Worm (Caenorhabditis elegans) whole organism, dauer: Measurements from ENCODE around the gene cln-3.3.

ENCODE experiments used
- unc-62 ChIP-seq: sonication (generic microtip); optimal IDR thresholded peaks from 2 replicates; lab custom pipeline; 2017; ENCODE audit warnings: missing biosample characterization, missing genetic modification reagents, missing genetic modification characterization

The cln-3.3 gene

DNA sequence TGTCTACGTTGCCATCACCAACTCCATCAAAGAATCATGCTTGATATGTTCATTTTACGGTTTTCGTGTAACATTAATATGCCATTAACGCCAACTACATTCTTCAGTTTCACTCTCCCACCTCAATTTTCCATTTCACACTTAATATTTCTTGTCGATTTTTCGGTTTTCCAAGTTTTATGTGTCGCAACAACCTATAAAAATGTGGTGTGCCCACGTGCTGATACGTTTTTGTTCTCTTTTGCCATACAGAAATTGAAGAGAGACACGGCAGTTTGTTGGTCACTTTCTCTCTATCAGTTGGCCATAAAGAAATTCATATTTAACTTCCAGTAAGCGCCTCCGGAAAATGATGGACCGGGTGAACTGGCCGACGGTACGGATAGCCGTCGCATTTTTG is at the start of gene cln-3.3:
TSS of gene cln-3.3 (plus strand) at position 334 of the 400 bp plus-strand sequence.
- no peak for TF ChIP-seq unc-62 (GFP tag; lab: Kevin White, UChicago)

DNA sequence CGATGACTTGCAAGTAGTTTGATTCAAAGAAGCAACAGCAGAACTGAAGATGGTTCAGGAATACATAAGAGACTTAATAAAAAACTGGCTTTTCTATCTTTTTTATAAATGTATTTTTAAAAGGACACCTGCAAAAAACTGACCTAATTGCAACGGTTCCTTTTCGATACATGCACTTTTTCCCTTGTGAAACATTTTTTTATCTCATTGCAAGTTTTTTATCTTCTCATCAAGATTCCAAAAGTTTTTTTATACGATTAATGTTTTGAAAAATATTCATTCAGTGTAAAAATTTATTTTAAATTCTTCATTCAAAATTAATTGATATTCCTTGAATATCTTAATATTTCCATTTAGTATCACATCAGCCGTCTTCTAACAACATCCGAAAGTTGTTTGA is 47.3 kb upstream of the cln-3.3 start, which contains the start of gene oac-29:
TSS of gene oac-29 (minus strand) at position 101 of the 400 bp plus-strand sequence.
- no peak for TF ChIP-seq unc-62 (GFP tag; lab: Kevin White, UChicago)

DNA sequence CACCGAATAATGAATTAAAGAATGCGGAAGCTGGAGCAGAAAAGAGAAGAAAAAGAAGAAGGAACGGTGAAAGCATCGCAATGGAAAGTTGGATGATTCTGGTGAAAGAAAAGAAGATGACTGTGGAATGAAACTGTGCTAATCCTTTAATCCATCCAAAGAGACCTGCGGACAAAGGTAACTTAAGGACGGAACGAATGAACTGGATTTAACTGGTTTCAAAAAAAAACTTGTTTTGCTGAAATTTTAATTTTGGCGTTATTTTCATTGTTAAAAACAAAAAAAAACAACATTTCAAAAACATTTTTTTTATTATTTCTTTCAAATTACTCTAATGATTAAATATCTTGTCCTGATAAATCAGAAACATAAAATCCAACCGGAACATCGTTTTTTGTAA is 45.9 kb upstream of the cln-3.3 start, which contains the start of gene grl-12:
TSS of gene grl-12 (minus strand) at position 101 of the 400 bp plus-strand sequence.
- no peak for TF ChIP-seq unc-62 (GFP tag; lab: Kevin White, UChicago)

DNA sequence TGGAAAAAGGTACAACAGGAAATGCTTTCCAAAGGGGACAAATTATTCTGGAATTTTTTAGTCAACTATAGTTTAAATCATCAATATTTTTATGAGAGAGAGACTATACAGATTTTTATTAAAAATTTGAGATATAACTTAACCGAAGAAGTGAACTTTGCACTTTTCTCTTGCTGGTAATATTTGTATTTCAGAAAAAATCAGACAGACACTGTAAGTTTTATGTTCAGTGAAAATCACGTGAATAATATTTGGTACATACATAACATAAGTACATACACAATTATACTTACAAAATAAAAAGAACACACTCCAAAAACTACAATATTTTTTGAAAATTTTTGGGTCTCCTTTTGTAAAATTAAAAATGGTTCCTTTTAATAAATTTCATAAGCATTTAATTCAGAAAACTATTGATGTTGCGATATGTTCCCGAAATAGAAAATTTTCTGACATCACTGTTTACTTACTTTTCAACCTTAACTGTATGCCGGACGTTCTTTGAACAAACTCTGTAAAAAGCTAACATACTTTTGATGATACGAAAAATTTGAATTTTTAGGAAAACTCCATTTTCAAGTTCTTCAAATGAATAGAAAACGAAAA is 45.1 kb upstream of the cln-3.3 start, which contains the start of the genes F28A12.10 and acd-4:
TSS of gene F28A12.10 (minus strand) at position 101 of the 606 bp plus-strand sequence.
TSS of gene acd-4 (plus strand) at position 556 of the 606 bp plus-strand sequence.
- no peak for TF ChIP-seq unc-62 (GFP tag; lab: Kevin White, UChicago)

DNA sequence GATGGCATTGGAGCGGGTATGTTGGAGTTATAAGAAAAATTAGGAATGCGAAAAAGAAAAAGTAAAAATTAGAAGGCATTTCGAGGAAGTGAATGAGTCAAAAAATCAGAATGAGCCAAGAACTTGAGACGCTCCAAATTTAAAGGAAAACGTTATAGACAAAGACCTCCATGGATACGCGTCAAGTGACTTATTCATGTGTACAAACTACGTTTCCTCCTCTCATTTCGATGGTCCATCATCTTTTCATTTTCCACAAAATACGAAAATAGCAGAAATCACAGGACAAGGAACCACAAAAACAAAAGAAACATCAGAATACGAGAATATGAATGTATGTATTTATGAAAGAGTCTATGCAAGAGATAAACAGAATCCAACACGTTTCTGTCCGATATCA is 41.6 kb upstream of the cln-3.3 start, which contains the start of gene F28A12.3:
TSS of gene F28A12.3 (minus strand) at position 101 of the 400 bp plus-strand sequence.
- no peak for TF ChIP-seq unc-62 (GFP tag; lab: Kevin White, UChicago)

DNA sequence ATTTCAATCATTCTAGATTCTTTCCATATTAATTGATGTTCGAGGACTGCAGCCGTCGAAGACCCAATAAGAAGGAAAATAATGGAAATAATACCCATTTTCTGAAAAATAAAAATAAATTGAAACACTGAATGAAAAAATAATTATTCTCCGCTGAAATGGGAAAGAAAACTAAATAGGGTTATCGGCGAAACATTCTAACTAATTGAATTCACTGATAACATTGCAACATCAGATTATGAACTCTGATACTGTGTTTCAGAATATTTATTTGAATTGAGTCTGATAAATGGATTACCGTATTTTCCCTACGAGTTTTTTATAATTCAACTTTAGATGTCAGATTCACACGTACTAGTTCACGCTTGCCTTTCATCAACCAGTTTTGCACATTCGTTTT is 39.8 kb upstream of the cln-3.3 start, which contains the start of gene asp-13:
TSS of gene asp-13 (minus strand) at position 101 of the 400 bp plus-strand sequence.
- no peak for TF ChIP-seq unc-62 (GFP tag; lab: Kevin White, UChicago)

DNA sequence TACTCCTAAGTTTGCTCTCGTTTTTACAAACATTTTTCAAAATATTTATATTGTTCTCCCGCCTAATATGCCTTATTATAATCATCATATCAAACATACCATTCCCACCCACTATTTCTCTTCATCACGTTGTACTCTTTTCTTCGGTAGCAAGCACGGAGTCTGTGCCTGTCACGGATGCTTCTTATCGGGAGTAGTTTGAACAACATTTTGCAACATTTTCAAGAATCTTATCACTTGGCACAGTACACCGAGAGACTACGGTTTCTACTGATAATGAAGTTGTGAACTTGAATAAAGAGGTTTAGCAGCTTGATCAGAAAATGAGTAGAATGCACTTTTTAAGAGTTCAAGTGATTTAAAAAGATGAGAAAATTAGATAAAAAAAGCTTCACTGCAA is 34.6 kb upstream of the cln-3.3 start:
- TF ChIP-seq unc-62 (GFP tag; lab: Kevin White, UChicago) = no peak

DNA sequence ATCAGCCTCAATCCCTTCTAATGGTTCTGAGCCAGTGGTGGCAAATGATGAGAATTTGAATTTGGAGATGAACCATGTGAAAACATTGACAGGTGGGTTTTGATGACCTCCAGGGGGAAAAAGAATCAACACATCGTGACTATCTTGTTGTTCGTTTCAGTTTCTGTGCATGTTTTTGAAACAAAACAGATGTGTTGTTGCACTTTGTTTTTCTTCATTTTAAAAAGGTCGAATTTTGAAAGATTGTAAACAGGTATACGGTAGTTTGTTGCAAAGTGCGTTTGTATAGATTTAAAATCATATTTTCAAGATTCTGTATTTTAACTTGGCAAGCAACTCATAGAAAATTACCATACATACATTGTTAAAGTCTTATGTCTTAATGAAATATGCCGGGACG is 32.5 kb upstream of the cln-3.3 start:
- no peak for TF ChIP-seq unc-62 (GFP tag; lab: Kevin White, UChicago)

DNA sequence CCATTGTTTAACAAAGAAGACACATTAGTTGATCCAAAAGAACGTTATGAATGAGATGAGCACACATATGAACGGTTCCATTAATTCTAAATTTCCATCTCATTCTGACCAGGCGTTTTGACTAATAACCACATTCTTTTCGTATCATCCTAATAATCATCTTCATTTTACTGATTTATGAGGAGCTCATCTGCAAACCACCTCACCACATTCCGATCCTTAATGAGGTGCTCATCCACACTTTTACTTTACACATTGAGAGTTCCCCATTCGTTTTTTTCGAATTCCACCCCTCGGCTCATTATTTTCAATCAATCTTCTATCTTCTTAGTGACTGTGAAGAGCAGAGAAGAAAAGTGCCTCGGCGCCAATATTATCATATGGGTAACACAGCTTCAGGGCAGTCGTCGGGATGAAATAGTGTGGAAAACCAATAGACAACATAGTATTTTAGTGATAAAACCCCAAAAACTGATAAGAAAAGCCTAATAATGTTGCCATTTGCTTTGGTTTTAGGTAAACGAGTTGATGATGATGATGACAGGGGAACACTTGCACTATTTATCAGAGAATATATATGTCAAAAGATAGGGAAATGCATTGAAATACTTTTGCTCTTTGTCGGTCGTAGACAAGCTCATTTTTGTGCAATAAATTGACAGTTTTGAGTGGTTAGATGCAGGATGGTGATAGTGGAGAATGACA is 31.7 kb upstream of the cln-3.3 start:
- TF ChIP-seq unc-62 (GFP tag; lab: Kevin White, UChicago) = no peak

DNA sequence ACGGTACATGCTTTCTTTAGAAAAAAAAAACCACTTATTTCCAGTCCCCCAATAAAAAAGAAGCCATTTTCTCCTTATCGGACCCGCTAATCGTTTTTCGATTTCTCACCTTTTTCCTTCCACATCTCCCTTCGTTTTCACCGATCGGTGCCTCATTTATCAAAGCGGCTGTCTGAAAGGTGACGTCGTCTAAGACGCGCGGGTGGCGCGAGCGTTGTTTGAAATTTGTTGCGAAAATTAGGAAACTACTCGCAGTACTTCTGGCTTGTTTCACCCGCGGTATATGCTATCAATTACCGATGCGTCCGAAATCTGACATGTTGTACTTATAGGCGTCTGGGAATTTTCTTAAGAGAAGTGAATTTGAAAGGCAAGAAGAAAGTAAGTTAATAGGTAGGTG is 30.7 kb upstream of the cln-3.3 start:
- TF ChIP-seq unc-62 (GFP tag; lab: Kevin White, UChicago) = no peak

DNA sequence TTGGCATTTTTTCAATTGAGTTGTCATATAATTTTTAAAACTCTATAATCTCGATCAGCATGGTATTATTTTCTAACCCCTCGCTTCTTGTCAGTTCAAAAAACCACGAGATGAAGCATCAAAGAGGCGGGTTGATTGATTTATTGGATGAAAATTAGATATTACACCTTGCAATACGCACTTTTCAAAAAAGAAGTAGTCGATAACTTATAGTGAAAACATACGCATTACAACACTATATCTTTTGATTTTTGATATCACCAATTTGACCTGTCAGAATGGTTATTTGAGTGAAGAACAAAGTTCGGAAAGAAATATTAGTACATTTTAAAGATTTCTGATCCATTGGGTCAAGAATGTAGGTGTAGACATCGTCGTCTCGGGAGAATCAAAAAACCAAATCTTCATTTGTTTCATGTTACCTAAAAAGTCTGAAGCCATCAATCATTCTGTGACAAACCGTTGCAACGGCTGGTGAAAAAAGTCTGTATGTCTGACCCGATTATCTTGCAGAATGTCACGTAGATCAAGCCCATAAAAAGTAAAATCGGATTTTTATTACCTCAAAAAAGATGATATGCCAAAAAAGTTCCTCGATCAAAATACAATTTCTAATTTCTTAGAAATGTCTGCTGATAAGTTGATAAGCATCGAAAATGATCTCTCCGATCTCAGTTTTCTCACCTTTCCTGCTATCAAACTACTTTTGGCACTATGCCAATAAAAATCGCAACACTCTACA is 29.6 kb upstream of the cln-3.3 start:
- TF ChIP-seq unc-62 (GFP tag; lab: Kevin White, UChicago) = no peak

DNA sequence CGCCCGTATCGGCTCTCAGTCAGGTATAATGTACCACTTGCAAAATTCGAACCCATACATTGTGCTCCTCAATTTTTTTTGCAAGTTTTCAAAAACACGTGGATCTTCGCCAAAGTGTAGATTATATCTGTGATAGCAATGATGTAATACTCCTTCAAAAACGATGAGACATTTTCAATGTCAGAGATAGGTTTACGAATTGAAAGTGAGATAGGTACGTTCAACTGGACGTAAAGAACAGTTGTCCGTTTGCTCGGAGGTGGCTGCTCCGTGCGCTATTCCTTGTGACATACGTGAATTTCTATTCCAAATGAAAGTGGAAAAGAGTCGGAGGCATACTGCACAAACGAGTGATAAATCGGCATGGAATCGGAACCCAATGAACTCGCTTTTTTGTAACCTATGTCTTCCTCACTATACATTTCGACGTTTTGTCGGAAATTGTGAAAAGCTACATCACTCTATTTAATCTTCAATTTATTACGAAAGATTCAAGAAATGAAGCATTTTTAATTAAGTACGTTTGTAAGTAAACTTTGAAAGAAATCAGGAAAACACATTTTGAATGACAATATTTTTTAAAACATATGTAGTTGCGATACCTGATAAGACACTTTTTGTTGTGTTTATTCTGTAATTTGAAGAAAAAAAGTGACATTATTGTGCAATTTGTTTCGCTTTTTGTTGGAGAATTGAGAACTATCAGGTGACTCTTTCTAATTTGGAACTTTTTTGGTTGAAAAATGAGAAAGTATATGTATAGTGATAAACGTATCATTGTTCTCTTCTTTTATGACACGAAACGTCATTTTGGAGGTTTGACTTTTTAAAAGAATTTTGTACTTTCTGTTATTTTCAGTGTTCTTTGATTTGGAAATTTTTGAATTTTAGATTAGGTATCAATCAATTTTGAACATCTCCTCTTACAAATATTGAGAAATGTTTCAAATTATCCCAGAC is 28.1 kb upstream of the cln-3.3 start:
- TF ChIP-seq unc-62 (GFP tag; lab: Kevin White, UChicago) = no peak

DNA sequence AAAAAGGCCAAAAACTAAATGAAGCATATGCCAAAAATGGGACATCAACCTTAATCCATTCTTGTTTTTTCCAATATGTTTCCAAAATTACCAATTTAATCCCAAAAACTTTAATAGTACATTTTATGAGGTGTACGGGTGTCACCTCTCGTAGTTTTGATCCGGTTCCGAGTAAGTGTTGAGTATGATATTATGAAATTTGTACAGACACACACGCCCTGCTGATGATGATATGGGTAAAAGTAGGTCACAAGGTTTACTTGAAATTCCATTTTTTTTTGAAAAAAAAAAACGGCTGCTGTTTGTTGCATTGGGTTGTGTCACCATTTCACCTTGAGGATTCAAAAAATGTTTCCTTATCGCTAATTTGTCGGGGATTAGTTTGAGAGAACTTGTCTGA is 24.9 kb upstream of the cln-3.3 start:
- no peak for TF ChIP-seq unc-62 (GFP tag; lab: Kevin White, UChicago)

DNA sequence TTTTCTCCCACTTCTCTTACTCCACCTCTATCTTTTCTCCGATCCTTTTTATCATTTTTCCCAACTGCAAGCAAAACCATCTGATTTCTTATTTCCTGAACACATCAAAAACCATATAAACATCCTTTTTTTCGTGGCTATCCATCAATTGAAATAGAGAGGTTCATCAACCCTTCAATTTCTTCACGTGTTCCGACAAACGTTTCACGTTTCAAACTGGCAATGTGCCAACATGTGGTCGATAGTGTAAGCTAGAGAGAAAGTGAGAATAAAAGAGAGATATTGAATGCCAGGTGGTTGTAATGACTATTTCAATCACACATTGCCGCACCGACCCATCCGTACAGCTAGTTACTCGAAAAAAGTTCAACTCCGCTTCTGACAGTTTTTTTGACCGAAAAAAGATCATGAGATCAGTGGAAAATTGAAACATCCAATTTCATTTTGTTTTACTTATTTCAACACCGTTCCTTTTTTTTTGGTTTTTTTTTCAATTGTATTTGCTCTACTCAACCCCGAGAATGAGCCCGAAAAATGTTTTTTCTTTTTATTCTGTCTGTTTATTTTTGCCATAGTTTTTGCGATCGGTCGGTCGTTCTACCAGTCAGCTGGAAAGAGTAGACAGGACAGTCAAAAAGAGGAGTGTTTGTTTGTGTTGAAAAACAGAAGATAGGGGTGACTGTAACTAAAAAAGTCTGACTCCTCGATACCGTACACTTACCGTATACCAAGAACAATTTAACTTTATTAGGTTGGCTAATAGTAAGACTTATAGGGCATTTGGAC is 24.1 kb upstream of the cln-3.3 start:
- TF ChIP-seq unc-62 (GFP tag; lab: Kevin White, UChicago) = no peak
